Worm (Caenorhabditis elegans): Measurements from ENCODE around the gene K02H11.9.

The K02H11.9 gene

DNA sequence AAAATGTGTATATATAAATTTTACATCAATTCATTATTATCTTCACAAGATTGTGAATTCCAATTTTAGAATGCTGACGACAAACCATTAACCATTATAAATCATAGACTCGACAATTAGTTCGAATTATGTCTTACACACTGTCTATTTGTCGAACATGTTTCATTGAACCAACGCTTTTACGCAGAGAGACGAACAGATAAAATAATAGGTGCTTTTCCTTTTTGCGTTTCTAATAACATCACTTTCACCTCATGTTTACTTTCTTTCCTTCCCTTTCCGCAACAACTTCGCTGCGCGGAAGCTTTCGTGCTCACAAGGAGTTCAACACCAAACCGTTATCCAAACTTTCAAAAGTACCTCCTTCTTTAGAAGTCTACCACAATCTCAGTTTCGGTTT lies 11.0 kb upstream of the K02H11.9 start, which contains the start of gene F52F10.2:
Gene F52F10.2, plus strand, starts transcription at position 301 of the 400 bp plus-strand sequence.
- TF ChIP-seq bed-3 (GFP tag; optimal IDR thresholded peaks at IDR 0.05) (no peak), unc-39 (tag; optimal IDR thresholded peaks at IDR 0.05) (no peak), hlh-1 (tag; optimal IDR thresholded peaks at IDR 0.05) (no peak), drap-1 (GFP tag; optimal IDR thresholded peaks at IDR 0.05) (no peak), sptf-1 (tag; optimal IDR thresholded peaks at IDR 0.05) (no peak), tbx-8 (GFP tag; optimal IDR thresholded peaks at IDR 0.05) (no peak), unc-62 (GFP tag; optimal IDR thresholded peaks at IDR 0.05) (no peak), M03D4.4 (tag; optimal IDR thresholded peaks at IDR 0.05) (no peak), mls-2 (tag; optimal IDR thresholded peaks at IDR 0.05) (no peak), flh-1 (GFP tag; optimal IDR thresholded peaks at IDR 0.05) (no peak), zip-8 (tag; optimal IDR thresholded peaks at IDR 0.05) (no peak)

DNA sequence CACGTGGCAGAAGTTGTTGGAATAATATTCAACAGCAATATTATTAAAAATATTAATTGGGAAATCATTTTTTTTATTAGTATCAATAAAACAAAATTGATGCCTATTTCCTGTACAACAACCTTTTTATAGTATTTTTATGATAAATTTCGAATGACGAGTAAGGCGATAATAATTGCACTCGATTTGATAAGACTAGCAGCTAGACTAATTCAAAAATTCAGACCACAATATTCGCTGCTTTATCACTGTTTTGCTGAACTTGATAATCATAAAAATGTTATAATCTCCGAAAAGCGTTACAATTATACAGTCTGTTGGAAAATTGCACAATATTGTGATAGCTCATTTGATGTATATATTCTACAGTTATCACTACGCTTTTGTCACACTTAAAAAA lies 8.8 kb upstream of the K02H11.9 start, which contains the start of gene oac-32:
Gene oac-32, minus strand, starts transcription at position 90 of the 400 bp plus-strand sequence.
- TF ChIP-seq lsy-2 (tag; optimal IDR thresholded peaks at IDR 0.05), result no peak
- no peak for TF ChIP-seq bed-3 (GFP tag; optimal IDR thresholded peaks at IDR 0.05)
- no peak for TF ChIP-seq mls-2 (tag; optimal IDR thresholded peaks at IDR 0.05)
- TF ChIP-seq ztf-11 (tag; optimal IDR thresholded peaks at IDR 0.05), result no peak
- TF ChIP-seq elt-3 (tag; optimal IDR thresholded peaks at IDR 0.05), result no peak
- no peak for TF ChIP-seq tbx-8 (GFP tag; optimal IDR thresholded peaks at IDR 0.05)
- TF ChIP-seq mab-5 (tag; optimal IDR thresholded peaks at IDR 0.05), result no peak
- TF ChIP-seq hlh-1 (tag; optimal IDR thresholded peaks at IDR 0.05), result no peak
- TF ChIP-seq nhr-76 (tag; optimal IDR thresholded peaks at IDR 0.05), result no peak
- no peak for TF ChIP-seq M03D4.4 (tag; optimal IDR thresholded peaks at IDR 0.05)
- TF ChIP-seq flh-1 (GFP tag; optimal IDR thresholded peaks at IDR 0.05), result no peak
- no peak for TF ChIP-seq sem-2 (GFP tag; optimal IDR thresholded peaks at IDR 0.05)
- no peak for TF ChIP-seq mep-1 (tag; optimal IDR thresholded peaks at IDR 0.05)
- no peak for TF ChIP-seq nhr-12 (tag; optimal IDR thresholded peaks at IDR 0.05)
- no peak for TF ChIP-seq pha-4 (tag; optimal IDR thresholded peaks at IDR 0.05)
- TF ChIP-seq blmp-1 (tag; optimal IDR thresholded peaks at IDR 0.05), result no peak
- no peak for TF ChIP-seq zip-8 (tag; optimal IDR thresholded peaks at IDR 0.05)
- TF ChIP-seq nhr-28 (tag; optimal IDR thresholded peaks at IDR 0.05), result no peak
- TF ChIP-seq ceh-39 (tag; optimal IDR thresholded peaks at IDR 0.05), result no peak
- TF ChIP-seq nhr-2 (tag; optimal IDR thresholded peaks at IDR 0.05), result no peak

DNA sequence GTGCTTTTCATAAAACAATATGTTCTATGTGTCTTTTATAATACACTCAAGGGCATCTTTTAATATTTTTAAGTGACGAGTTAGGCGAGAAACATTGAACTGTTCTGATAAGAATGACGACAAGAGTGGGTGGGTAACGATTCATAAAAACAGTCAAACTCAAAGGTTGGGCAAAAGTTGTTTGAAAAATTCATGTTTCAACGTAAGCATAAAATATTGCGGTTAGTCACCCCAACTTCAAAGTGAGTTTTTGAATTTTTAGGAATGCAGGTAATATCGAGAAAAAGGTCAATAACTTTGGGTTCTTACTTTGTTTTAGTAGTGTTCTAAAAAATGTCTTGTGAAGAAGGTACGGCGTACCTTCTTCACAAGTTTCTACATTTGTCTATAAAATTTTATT lies 4.9 kb upstream of the K02H11.9 start, which contains the start of gene oac-31:
Gene oac-31, minus strand, starts transcription at position 101 of the 400 bp plus-strand sequence.
- TF ChIP-seq ceh-83 (GFP tag; optimal IDR thresholded peaks at IDR 0.05) (no peak), blmp-1 (tag; optimal IDR thresholded peaks at IDR 0.05) (no peak), lsy-2 (tag; optimal IDR thresholded peaks at IDR 0.05) (no peak)

DNA sequence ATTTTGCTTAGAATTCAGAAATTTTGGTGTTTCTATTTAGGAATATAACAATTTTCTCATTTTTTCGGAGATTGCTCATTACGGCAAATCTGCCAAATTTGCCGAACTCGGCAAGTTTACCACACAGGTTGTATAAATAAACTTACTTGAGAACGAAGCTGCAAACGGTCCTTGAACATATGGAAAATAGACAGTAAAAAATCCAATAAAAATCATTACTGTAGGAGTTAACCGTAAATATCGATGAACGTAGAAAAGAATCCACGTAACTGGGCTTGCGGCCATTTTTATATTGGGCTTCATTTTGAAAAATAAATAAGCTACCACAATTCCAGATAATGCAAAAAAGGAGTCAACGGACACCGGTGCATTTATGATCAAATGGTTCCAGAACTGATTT lies 3.4 kb upstream of the K02H11.9 start:
- no peak for TF ChIP-seq hlh-1 (tag; optimal IDR thresholded peaks at IDR 0.05)
- TF ChIP-seq M03D4.4 (tag; optimal IDR thresholded peaks at IDR 0.05), result no peak
- TF ChIP-seq flh-1 (GFP tag; optimal IDR thresholded peaks at IDR 0.05), result no peak
- no peak for TF ChIP-seq zip-8 (tag; optimal IDR thresholded peaks at IDR 0.05)
- TF ChIP-seq nhr-237 (tag; optimal IDR thresholded peaks at IDR 0.05), result no peak

DNA sequence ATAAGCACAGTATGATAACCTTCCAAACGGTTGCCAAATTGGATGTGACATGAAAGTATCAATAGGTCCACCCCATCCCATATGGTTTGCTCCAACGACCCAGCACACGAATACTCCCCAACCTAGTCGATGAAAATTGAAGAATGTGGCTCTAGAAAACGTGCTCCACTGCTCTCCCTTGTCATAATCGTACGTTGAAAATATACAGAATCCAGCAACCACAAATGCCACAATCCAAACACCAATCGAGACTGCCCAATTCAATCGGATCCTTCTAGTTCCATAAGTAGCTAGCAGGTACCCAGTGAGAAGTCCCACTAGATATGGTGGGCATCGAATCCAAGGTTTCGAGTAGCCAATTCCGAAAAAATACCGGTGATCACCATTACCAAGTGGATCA lies 2.0 kb upstream of the K02H11.9 start:
- TF ChIP-seq nhr-2 (tag; optimal IDR thresholded peaks at IDR 0.05), result no peak
- no peak for TF ChIP-seq hlh-1 (tag; optimal IDR thresholded peaks at IDR 0.05)
- TF ChIP-seq ceh-83 (GFP tag; optimal IDR thresholded peaks at IDR 0.05), result no peak
- TF ChIP-seq bed-3 (GFP tag; optimal IDR thresholded peaks at IDR 0.05), result no peak
- no peak for TF ChIP-seq snpc-4 (tag; optimal IDR thresholded peaks at IDR 0.05)
- no peak for TF ChIP-seq nhr-237 (tag; optimal IDR thresholded peaks at IDR 0.05)
- TF ChIP-seq mab-5 (tag; optimal IDR thresholded peaks at IDR 0.05), result no peak
- no peak for TF ChIP-seq zip-8 (tag; optimal IDR thresholded peaks at IDR 0.05)
- no peak for TF ChIP-seq mls-2 (tag; optimal IDR thresholded peaks at IDR 0.05)

DNA sequence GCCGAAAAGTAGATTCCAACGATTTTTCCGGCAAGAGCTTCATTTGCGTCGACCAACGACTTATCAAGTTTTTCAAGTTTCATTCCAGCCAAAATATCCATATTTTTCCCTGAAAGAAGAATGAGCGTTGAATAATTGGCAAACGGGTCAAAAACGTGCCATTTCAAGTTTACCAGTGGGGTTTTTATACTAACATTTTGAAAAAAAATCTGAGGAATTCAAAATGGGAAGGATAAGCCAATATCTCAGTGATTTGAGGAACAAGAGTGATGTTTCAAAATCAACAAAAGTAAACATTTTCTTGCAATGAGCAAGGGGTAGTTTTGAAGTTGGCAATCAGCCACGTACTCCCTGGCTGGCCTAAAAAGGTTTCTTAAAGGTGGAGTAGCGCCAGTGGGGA lies 2.6 kb downstream of the K02H11.9 start, which contains the start of gene trx-5:
Gene trx-5, minus strand, starts transcription at position 101 of the 400 bp plus-strand sequence.
- no peak for TF ChIP-seq unc-120 (tag; optimal IDR thresholded peaks at IDR 0.05; ENCODE audit: poor library complexity, severe bottlenecking)
- no peak for TF ChIP-seq elt-1 (tag; optimal IDR thresholded peaks at IDR 0.05; ENCODE audit: borderline replicate concordance, insufficient read depth)
- TF ChIP-seq zip-8 (tag; optimal IDR thresholded peaks at IDR 0.05), result no peak
- TF ChIP-seq flh-1 (GFP tag; optimal IDR thresholded peaks at IDR 0.05), result no peak
- no peak for TF ChIP-seq cnd-1 (tag; optimal IDR thresholded peaks at IDR 0.05)
- no peak for TF ChIP-seq snpc-4 (tag; optimal IDR thresholded peaks at IDR 0.05)
- TF ChIP-seq lsy-2 (tag; optimal IDR thresholded peaks at IDR 0.05), result no peak
- no peak for TF ChIP-seq sptf-1 (tag; optimal IDR thresholded peaks at IDR 0.05)

Measured in whole organism, mixed stage, embryonic.